Fruit fly (Drosophila melanogaster) whole organism, pupa: ENCODE data around the gene inaF-D.

Experiments
- CG10348 ChIP-seq: fragments of 200-800 bp; sonication (Bioruptor generic); IDR thresholded peaks from 2 replicates; pipeline ENCODE4 v1.3.6; 2022; ENCODE audit warnings: missing biosample characterization, missing genetic modification characterization
- CG14655 ChIP-seq: fragments of 200-800 bp; sonication (Bioruptor generic); optimal IDR thresholded peaks from 3 replicates; lab custom pipeline; 2017; ENCODE audit warnings: mild to moderate bottlenecking, missing biosample characterization, missing genetic modification reagents, missing genetic modification characterization
- CG8301 ChIP-seq: fragments of 200-800 bp; sonication (Bioruptor generic); optimal IDR thresholded peaks from 2 replicates; lab custom pipeline; 2018; ENCODE audit warnings: missing biosample characterization, mild to moderate bottlenecking, missing genetic modification characterization
- CG9948 ChIP-seq: fragments of 200-800 bp; sonication (Bioruptor generic); optimal IDR thresholded peaks from 2 replicates; lab custom pipeline; 2018; ENCODE audit warnings: missing biosample characterization, mild to moderate bottlenecking, missing genetic modification characterization, moderate library complexity

dm6 chrX:11733795-11734194 lies 4.9 kb upstream of the inaF-D start, which contains the start of gene inaF-A:
- no peak for TF ChIP-seq CG10348 (GFP tag; lab: Robert Waterston, UW)
- TF ChIP-seq CG14655 (GFP tag; lab: Kevin White, UChicago), result peak; percentile 22
- TF ChIP-seq CG9948 (tag; lab: Kevin White, UChicago), result no peak
- peak; percentile 16 for TF ChIP-seq CG8301 (tag; lab: Kevin White, UChicago)
